Fruit fly (Drosophila melanogaster): ENCODE measurements around the gene nerfin-2.

The nerfin-2 gene

dm6 chr3R:10083077-10083476 is 12.2 kb downstream of the nerfin-2 start:
- TF ChIP-seq Hr96 (GFP tag; optimal IDR thresholded peaks at IDR 0.05) (peak; percentile 39), pad (GFP tag; optimal IDR thresholded peaks at IDR 0.05) (no peak), cic (GFP tag; optimal IDR thresholded peaks at IDR 0.05) (peak; percentile 39), tj (GFP tag; optimal IDR thresholded peaks at IDR 0.05) (no peak), Mnt (GFP tag; optimal IDR thresholded peaks at IDR 0.05) (peak; percentile 64), cnc (optimal IDR thresholded peaks at IDR 0.05) (no peak), Crg-1 (GFP tag; optimal IDR thresholded peaks at IDR 0.05) (no peak), CG33017 (tag; optimal IDR thresholded peaks at IDR 0.05) (peak; percentile 69), Clk (GFP tag; optimal IDR thresholded peaks at IDR 0.05) (no peak), CG1620 (GFP tag; optimal IDR thresholded peaks at IDR 0.05) (no peak), CG12768 (GFP tag; optimal IDR thresholded peaks at IDR 0.05) (peak; percentile 14), CG14711 (tag; optimal IDR thresholded peaks at IDR 0.05) (peak; percentile 68), CG7101 (tag; optimal IDR thresholded peaks at IDR 0.05) (peak; percentile 67)

- TF ChIP-seq CG12768 (GFP tag; optimal IDR thresholded peaks at IDR 0.05), result peak; percentile 58
- peak; percentile 94 for TF ChIP-seq Mnt (GFP tag; optimal IDR thresholded peaks at IDR 0.05)
- no peak for TF ChIP-seq CG11617 (GFP tag; optimal IDR thresholded peaks at IDR 0.05)
- TF ChIP-seq CG1620 (GFP tag; optimal IDR thresholded peaks at IDR 0.05), result no peak
- TF ChIP-seq Crg-1 (GFP tag; optimal IDR thresholded peaks at IDR 0.05), result no peak
- TF ChIP-seq pad (GFP tag; optimal IDR thresholded peaks at IDR 0.05), result peak; percentile 71
- no peak for TF ChIP-seq bab1 (GFP tag; optimal IDR thresholded peaks at IDR 0.05)
- peak; percentile 80 for TF ChIP-seq cic (GFP tag; optimal IDR thresholded peaks at IDR 0.05)
These were observed 13.3 kb downstream of the nerfin-2 start for dm6 chr3R:10084179-10084647.

dm6 chr3R:10084914-10085313 is 14.0 kb downstream of the nerfin-2 start:
- peak; percentile 87 for TF ChIP-seq toe (GFP tag; optimal IDR thresholded peaks at IDR 0.05)
- TF ChIP-seq CG5204 (GFP tag; optimal IDR thresholded peaks at IDR 0.05), result peak; percentile 95
- TF ChIP-seq cnc (optimal IDR thresholded peaks at IDR 0.05), result no peak
- peak; percentile 75 for TF ChIP-seq pad (GFP tag; optimal IDR thresholded peaks at IDR 0.05)
- peak; percentile 71 for TF ChIP-seq bab1 (GFP tag; optimal IDR thresholded peaks at IDR 0.05)
- TF ChIP-seq kay (GFP tag; ENCODE audit: borderline replicate concordance), result no peak
- TF ChIP-seq CG11617 (GFP tag; optimal IDR thresholded peaks at IDR 0.05), result peak; percentile 94
- TF ChIP-seq CG12768 (GFP tag; optimal IDR thresholded peaks at IDR 0.05), result peak; percentile 96
- peak; percentile 96 for TF ChIP-seq CG33017 (tag; optimal IDR thresholded peaks at IDR 0.05)
- TF ChIP-seq Clk (GFP tag; optimal IDR thresholded peaks at IDR 0.05), result peak; percentile 93
- TF ChIP-seq CG14711 (tag; optimal IDR thresholded peaks at IDR 0.05), result peak; percentile 88
- TF ChIP-seq cic (GFP tag; optimal IDR thresholded peaks at IDR 0.05), result peak; percentile 72
- peak; percentile 86 for TF ChIP-seq Mnt (GFP tag; optimal IDR thresholded peaks at IDR 0.05)
- TF ChIP-seq Crg-1 (GFP tag; optimal IDR thresholded peaks at IDR 0.05), result peak; percentile 72
- TF ChIP-seq ovo (GFP tag; optimal IDR thresholded peaks at IDR 0.05), result peak; percentile 81
- TF ChIP-seq CG7101 (tag; optimal IDR thresholded peaks at IDR 0.05), result peak; percentile 96
- peak; percentile 92 for TF ChIP-seq tj (GFP tag; optimal IDR thresholded peaks at IDR 0.05)
- peak; percentile 87 for TF ChIP-seq Hr96 (GFP tag; optimal IDR thresholded peaks at IDR 0.05)
- TF ChIP-seq CG7045 (GFP tag; optimal IDR thresholded peaks at IDR 0.05), result peak; percentile 95
- peak; percentile 71 for TF ChIP-seq CG1620 (GFP tag; optimal IDR thresholded peaks at IDR 0.05)

dm6 chr3R:10086222-10086621 is 15.3 kb downstream of the nerfin-2 start:
- no peak for TF ChIP-seq CG33017 (tag; optimal IDR thresholded peaks at IDR 0.05)
- TF ChIP-seq toe (GFP tag; optimal IDR thresholded peaks at IDR 0.05), result peak; percentile 43
- TF ChIP-seq cic (GFP tag; optimal IDR thresholded peaks at IDR 0.05), result peak; percentile 50

DNA sequence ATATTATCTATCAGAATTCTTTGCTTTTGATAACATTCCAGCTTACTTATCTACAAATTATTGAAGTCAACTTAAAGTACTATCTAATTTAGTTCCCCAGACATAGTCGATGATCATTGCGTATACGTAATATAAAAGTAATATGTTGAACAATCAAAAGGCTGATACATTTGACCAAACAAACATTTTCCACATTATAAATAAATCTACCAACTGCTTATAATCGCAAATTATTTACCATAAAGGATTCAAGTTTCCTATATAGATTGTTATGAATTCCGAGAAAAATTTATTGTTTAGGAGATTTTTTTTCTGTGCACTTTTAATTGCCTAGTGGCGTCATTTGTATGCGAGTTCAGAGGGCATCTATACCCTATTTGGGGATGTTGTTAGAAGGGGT is 15.8 kb downstream of the nerfin-2 start:
- TF ChIP-seq CG11617 (GFP tag; optimal IDR thresholded peaks at IDR 0.05) (no peak), CG7101 (tag; optimal IDR thresholded peaks at IDR 0.05) (no peak), tj (GFP tag; optimal IDR thresholded peaks at IDR 0.05) (no peak), CG12768 (GFP tag; optimal IDR thresholded peaks at IDR 0.05) (no peak), CG33017 (tag; optimal IDR thresholded peaks at IDR 0.05) (no peak), cnc (optimal IDR thresholded peaks at IDR 0.05) (no peak), bab1 (GFP tag; optimal IDR thresholded peaks at IDR 0.05) (no peak), ovo (GFP tag; optimal IDR thresholded peaks at IDR 0.05) (no peak), Hr96 (GFP tag; optimal IDR thresholded peaks at IDR 0.05) (no peak), CG7045 (GFP tag; optimal IDR thresholded peaks at IDR 0.05) (no peak), Clk (GFP tag; optimal IDR thresholded peaks at IDR 0.05) (no peak), Crg-1 (GFP tag; optimal IDR thresholded peaks at IDR 0.05) (no peak), kay (GFP tag; ENCODE audit: borderline replicate concordance) (no peak), CG5204 (GFP tag; optimal IDR thresholded peaks at IDR 0.05) (no peak), cic (GFP tag; optimal IDR thresholded peaks at IDR 0.05) (no peak), CG1620 (GFP tag; optimal IDR thresholded peaks at IDR 0.05) (no peak), pad (GFP tag; optimal IDR thresholded peaks at IDR 0.05) (no peak), CG14711 (tag; optimal IDR thresholded peaks at IDR 0.05) (no peak), toe (GFP tag; optimal IDR thresholded peaks at IDR 0.05) (no peak), Mnt (GFP tag; optimal IDR thresholded peaks at IDR 0.05) (no peak)

DNA sequence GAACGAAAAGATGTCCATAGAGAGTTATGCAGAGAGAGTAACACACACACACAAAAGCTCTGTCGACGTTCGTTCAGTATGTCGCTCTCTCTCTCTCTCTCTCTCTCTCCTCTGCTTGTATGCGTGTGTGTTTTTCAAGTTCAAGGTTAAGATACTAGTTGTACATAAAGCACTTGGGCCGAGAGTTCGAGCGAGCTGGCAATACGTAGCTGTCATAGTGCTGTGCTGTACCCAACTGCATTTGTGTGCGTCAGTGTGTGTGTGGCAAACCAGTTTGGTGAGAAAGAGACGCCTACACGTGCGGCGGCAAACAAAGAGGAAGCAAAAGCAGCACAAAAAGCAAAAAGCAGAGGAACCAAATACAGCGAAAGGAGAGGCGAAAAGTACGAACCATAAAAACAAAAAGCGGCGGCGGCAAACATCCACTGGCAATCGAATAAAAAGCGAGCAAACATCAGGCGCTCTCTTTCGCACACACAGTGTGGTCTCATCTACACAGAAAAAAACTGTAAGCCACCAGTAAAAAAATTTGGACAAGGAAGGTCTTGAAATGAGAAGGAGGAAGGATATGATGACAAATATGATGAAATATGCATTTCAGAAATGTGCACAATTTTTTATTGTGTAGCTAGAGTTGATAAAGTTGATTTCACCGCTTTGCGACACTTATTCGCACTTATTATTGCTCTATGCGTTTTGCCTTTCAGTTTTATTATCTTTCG is 16.4 kb downstream of the nerfin-2 start:
- TF ChIP-seq tj (GFP tag; optimal IDR thresholded peaks at IDR 0.05) (peak; percentile 87), cic (GFP tag; optimal IDR thresholded peaks at IDR 0.05) (peak; percentile 84), kay (GFP tag; ENCODE audit: borderline replicate concordance) (no peak), CG7045 (GFP tag; optimal IDR thresholded peaks at IDR 0.05) (peak; percentile 83), CG1620 (GFP tag; optimal IDR thresholded peaks at IDR 0.05) (peak; percentile 54), CG7101 (tag; optimal IDR thresholded peaks at IDR 0.05) (peak; percentile 80), cnc (optimal IDR thresholded peaks at IDR 0.05) (no peak), CG5204 (GFP tag; optimal IDR thresholded peaks at IDR 0.05) (no peak), toe (GFP tag; optimal IDR thresholded peaks at IDR 0.05) (peak; percentile 59), Clk (GFP tag; optimal IDR thresholded peaks at IDR 0.05) (peak; percentile 76), CG12768 (GFP tag; optimal IDR thresholded peaks at IDR 0.05) (peak; percentile 72), CG14711 (tag; optimal IDR thresholded peaks at IDR 0.05) (peak; percentile 67), CG11617 (GFP tag; optimal IDR thresholded peaks at IDR 0.05) (peak; percentile 86), bab1 (GFP tag; optimal IDR thresholded peaks at IDR 0.05) (peak; percentile 27), pad (GFP tag; optimal IDR thresholded peaks at IDR 0.05) (peak; percentile 67), Hr96 (GFP tag; optimal IDR thresholded peaks at IDR 0.05) (peak; percentile 77), ovo (GFP tag; optimal IDR thresholded peaks at IDR 0.05) (no peak), CG33017 (tag; optimal IDR thresholded peaks at IDR 0.05) (peak; percentile 67), Crg-1 (GFP tag; optimal IDR thresholded peaks at IDR 0.05) (peak; percentile 17), Mnt (GFP tag; optimal IDR thresholded peaks at IDR 0.05) (peak; percentile 90)

Data from whole organism, adult.